Fruit fly (Drosophila melanogaster) whole organism, adult: ENCODE results near the gene RpS3A.
A peak's percentile ranks its signal among the peaks of the same experiment; 100 is the strongest.

Source experiments
- CG11617 ChIP-seq: fragments of 200-800 bp; sonication (Bioruptor generic); optimal IDR thresholded peaks from 2 replicates; lab custom pipeline; 2017; ENCODE audit warnings: mild to moderate bottlenecking, missing biosample characterization, missing genetic modification reagents, missing genetic modification characterization
- CG12768 ChIP-seq: fragments of 200-800 bp; sonication (Bioruptor generic); optimal IDR thresholded peaks from 2 replicates; lab custom pipeline; 2017; ENCODE audit warnings: missing biosample characterization, missing genetic modification characterization, mild to moderate bottlenecking, moderate library complexity, missing genetic modification reagents
- CG14711 ChIP-seq: fragments of 200-800 bp; sonication (Bioruptor generic); optimal IDR thresholded peaks from 2 replicates; lab custom pipeline; 2018; ENCODE audit warnings: missing biosample characterization, mild to moderate bottlenecking, missing genetic modification characterization, moderate library complexity
- CG1620 ChIP-seq: fragments of 200-800 bp; sonication (Bioruptor generic); optimal IDR thresholded peaks from 2 replicates; lab custom pipeline; 2016; ENCODE audit warnings: missing biosample characterization, missing genetic modification characterization
- CG33017 ChIP-seq: fragments of 200-800 bp; sonication (Bioruptor generic); optimal IDR thresholded peaks from 2 replicates; lab custom pipeline; 2018; ENCODE audit warnings: missing biosample characterization, mild to moderate bottlenecking, missing genetic modification characterization, moderate library complexity
- CG5204 ChIP-seq: fragments of 200-800 bp; sonication (Bioruptor generic); optimal IDR thresholded peaks from 2 replicates; lab custom pipeline; 2016; ENCODE audit warnings: missing biosample characterization, missing genetic modification characterization
- CG7045 ChIP-seq: fragments of 200-800 bp; sonication (Bioruptor generic); optimal IDR thresholded peaks from 2 replicates; lab custom pipeline; 2017; ENCODE audit warnings: missing biosample characterization, mild to moderate bottlenecking, missing genetic modification characterization
- CG7101 ChIP-seq: fragments of 200-800 bp; sonication (Bioruptor generic); optimal IDR thresholded peaks from 2 replicates; lab custom pipeline; 2018; ENCODE audit warnings: missing biosample characterization, mild to moderate bottlenecking, missing genetic modification characterization, moderate library complexity
- Clk ChIP-seq: fragments of 200-800 bp; sonication (Bioruptor generic); optimal IDR thresholded peaks from 2 replicates; lab custom pipeline; 2017; ENCODE audit warnings: missing biosample characterization, missing genetic modification characterization
- Crg-1 ChIP-seq: fragments of 200-800 bp; sonication (Bioruptor generic); optimal IDR thresholded peaks from 2 replicates; lab custom pipeline; 2016; ENCODE audit warnings: missing biosample characterization, missing genetic modification characterization
- Hr96 ChIP-seq: fragments of 200-800 bp; sonication (Bioruptor generic); optimal IDR thresholded peaks from 2 replicates; lab custom pipeline; 2016; ENCODE audit warnings: missing biosample characterization, missing genetic modification characterization
- Mnt ChIP-seq: fragments of 200-800 bp; sonication (Bioruptor generic); optimal IDR thresholded peaks from 2 replicates; lab custom pipeline; 2016; ENCODE audit warnings: missing biosample characterization, mild to moderate bottlenecking, missing genetic modification characterization
- bab1 ChIP-seq: fragments of 200-800 bp; sonication (Bioruptor generic); optimal IDR thresholded peaks from 3 replicates; lab custom pipeline; 2019; ENCODE audit warnings: missing biosample characterization, mild to moderate bottlenecking, missing genetic modification characterization, moderate library complexity
- cic ChIP-seq: fragments of 200-800 bp; sonication (Bioruptor generic); optimal IDR thresholded peaks from 2 replicates; lab custom pipeline; 2017; ENCODE audit warnings: missing biosample characterization, mild to moderate bottlenecking, missing genetic modification characterization, moderate library complexity
- cnc ChIP-seq, 2 experiments: fragments of >200 bp; optimal IDR thresholded peaks; 2 replicates each; lab custom pipeline; 2017
- kay ChIP-seq: fragments of 200-800 bp; sonication (Bioruptor generic); peaks from one replicate; lab custom pipeline; 2016; ENCODE audit warnings: missing biosample characterization, missing genetic modification characterization, borderline replicate concordance
- ovo ChIP-seq: fragments of 200-800 bp; sonication (Bioruptor generic); optimal IDR thresholded peaks from 2 replicates; lab custom pipeline; 2016; ENCODE audit warnings: missing biosample characterization, missing genetic modification characterization
- pad ChIP-seq: fragments of 200-800 bp; sonication (Bioruptor generic); optimal IDR thresholded peaks from 3 replicates; lab custom pipeline; 2017; ENCODE audit warnings: missing biosample characterization, missing genetic modification characterization, mild to moderate bottlenecking, moderate library complexity, missing genetic modification reagents
- tj ChIP-seq: fragments of 200-800 bp; sonication (Bioruptor generic); optimal IDR thresholded peaks from 3 replicates; lab custom pipeline; 2017; ENCODE audit warnings: missing biosample characterization, mild to moderate bottlenecking, missing genetic modification characterization, moderate library complexity
- toe ChIP-seq: fragments of 200-800 bp; sonication (Bioruptor generic); optimal IDR thresholded peaks from 2 replicates; lab custom pipeline; 2016; ENCODE audit warnings: missing biosample characterization, missing genetic modification characterization

RpS3A gene

dm6 chr4:58896-59525 is 8.0 kb downstream of the RpS3A start:
- TF ChIP-seq Crg-1 (GFP tag; lab: Kevin White, UChicago) (no peak), CG7045 (GFP tag; lab: Kevin White, UChicago) (no peak), kay (GFP tag; lab: Kevin White, UChicago) (peak; percentile 50)

dm6 chr4:56242-57159 is 10.5 kb downstream of the RpS3A start, which contains the start of gene ci:
TSS of gene ci (minus strand) at chr4:57041.
- TF ChIP-seq Mnt (GFP tag; lab: Kevin White, UChicago) (peak; percentile 2), bab1 (peak; percentile 63), Clk (GFP tag; lab: Kevin White, UChicago) (no peak), Hr96 (GFP tag; lab: Kevin White, UChicago) (no peak), Crg-1 (GFP tag; lab: Kevin White, UChicago) (no peak), kay (GFP tag; lab: Kevin White, UChicago) (peak; percentile 97), CG7101 (tag; lab: Kevin White, UChicago) (peak; percentile 45), cic (GFP tag; lab: Kevin White, UChicago) (peak; percentile 46), ovo (GFP tag; lab: Kevin White, UChicago) (no peak), toe (GFP tag; lab: Kevin White, UChicago) (peak; percentile 33), CG14711 (tag; lab: Kevin White, UChicago) (no peak), CG5204 (GFP tag; lab: Kevin White, UChicago) (no peak), CG7045 (GFP tag; lab: Kevin White, UChicago) (no peak), CG12768 (GFP tag; lab: Kevin White, UChicago) (peak; percentile 21), pad (GFP tag; lab: Kevin White, UChicago) (peak; percentile 55), CG1620 (GFP tag; lab: Kevin White, UChicago) (no peak), tj (GFP tag; lab: Kevin White, UChicago) (peak; percentile 6), CG33017 (tag; lab: Kevin White, UChicago) (peak; percentile 4), CG11617 (no peak), cnc (optimal IDR thresholded peaks at IDR 0.05; lab: Kevin White, UChicago) (no peak)

dm6 chr4:54633-55032 is 12.4 kb downstream of the RpS3A start:
- no peak for TF ChIP-seq cnc (optimal IDR thresholded peaks at IDR 0.05; lab: Kevin White, UChicago)

dm6 chr4:46942-47527 is 20.0 kb downstream of the RpS3A start:
- TF ChIP-seq Crg-1 (GFP tag; lab: Kevin White, UChicago) (no peak), pad (GFP tag; lab: Kevin White, UChicago) (no peak)

dm6 chr4:46484-46883 is 20.5 kb downstream of the RpS3A start:
- no peak for TF ChIP-seq CG5204 (GFP tag; lab: Kevin White, UChicago)
- TF ChIP-seq CG14711 (tag; lab: Kevin White, UChicago), result no peak
- TF ChIP-seq Mnt (GFP tag; lab: Kevin White, UChicago), result no peak
- no peak for TF ChIP-seq pad (GFP tag; lab: Kevin White, UChicago)
- peak; percentile 36 for TF ChIP-seq kay (GFP tag; lab: Kevin White, UChicago)
- no peak for TF ChIP-seq Clk (GFP tag; lab: Kevin White, UChicago)

dm6 chr4:44780-45179 is 22.2 kb downstream of the RpS3A start:
- no peak for TF ChIP-seq Hr96 (GFP tag; lab: Kevin White, UChicago)
- TF ChIP-seq bab1, result no peak
- TF ChIP-seq CG14711 (tag; lab: Kevin White, UChicago), result no peak
- no peak for TF ChIP-seq tj (GFP tag; lab: Kevin White, UChicago)
- TF ChIP-seq Clk (GFP tag; lab: Kevin White, UChicago), result no peak
- no peak for TF ChIP-seq kay (GFP tag; lab: Kevin White, UChicago)
- no peak for TF ChIP-seq toe (GFP tag; lab: Kevin White, UChicago)
- no peak for TF ChIP-seq CG11617
- TF ChIP-seq Mnt (GFP tag; lab: Kevin White, UChicago), result no peak
- TF ChIP-seq CG12768 (GFP tag; lab: Kevin White, UChicago), result no peak
- TF ChIP-seq Crg-1 (GFP tag; lab: Kevin White, UChicago), result no peak
- TF ChIP-seq cnc (optimal IDR thresholded peaks at IDR 0.05; lab: Kevin White, UChicago), result no peak
- TF ChIP-seq CG5204 (GFP tag; lab: Kevin White, UChicago), result no peak
- no peak for TF ChIP-seq cic (GFP tag; lab: Kevin White, UChicago)
- TF ChIP-seq pad (GFP tag; lab: Kevin White, UChicago), result no peak
- TF ChIP-seq CG7101 (tag; lab: Kevin White, UChicago), result no peak
